Worm (Caenorhabditis elegans): ENCODE data around the gene eel-1.

eel-1 gene

ce11 chrIV:2994883-2995282, 55.0 kb downstream of the eel-1 start:
- no peak for TF ChIP-seq flt-1 (GFP tag; IDR thresholded peaks at IDR 0.05)
- TF ChIP-seq klf-2 (GFP tag; conservative IDR thresholded peaks at IDR 0.05) = no peak
- no peak for TF ChIP-seq med-1 (GFP tag; optimal IDR thresholded peaks at IDR 0.05; ENCODE audit: insufficient read depth)
- TF ChIP-seq T22C8.4 (GFP tag; IDR thresholded peaks at IDR 0.05) = no peak
- TF ChIP-seq ztf-29 (GFP tag; IDR thresholded peaks at IDR 0.05) = no peak
- TF ChIP-seq ref-1 (GFP tag; conservative IDR thresholded peaks at IDR 0.05) = no peak
- no peak for TF ChIP-seq ztf-23 (GFP tag; IDR thresholded peaks at IDR 0.05)
- no peak for TF ChIP-seq cog-1 (tag; optimal IDR thresholded peaks at IDR 0.05)
- TF ChIP-seq tab-1 (GFP tag; IDR thresholded peaks at IDR 0.05) = no peak

- TF ChIP-seq flt-1 (GFP tag; IDR thresholded peaks at IDR 0.05) (peak; percentile 50; the same call in 1 of the 2 replicates), ztf-29 (GFP tag; IDR thresholded peaks at IDR 0.05) (no peak), tab-1 (GFP tag; IDR thresholded peaks at IDR 0.05) (0 out of 2 replicates have a peak, but pooled peaks have one; percentile 35), cog-1 (tag; optimal IDR thresholded peaks at IDR 0.05) (peak; percentile 74)
Observed at ce11 chrIV:2993278-2993899, 56.5 kb downstream of the eel-1 start.

DNA sequence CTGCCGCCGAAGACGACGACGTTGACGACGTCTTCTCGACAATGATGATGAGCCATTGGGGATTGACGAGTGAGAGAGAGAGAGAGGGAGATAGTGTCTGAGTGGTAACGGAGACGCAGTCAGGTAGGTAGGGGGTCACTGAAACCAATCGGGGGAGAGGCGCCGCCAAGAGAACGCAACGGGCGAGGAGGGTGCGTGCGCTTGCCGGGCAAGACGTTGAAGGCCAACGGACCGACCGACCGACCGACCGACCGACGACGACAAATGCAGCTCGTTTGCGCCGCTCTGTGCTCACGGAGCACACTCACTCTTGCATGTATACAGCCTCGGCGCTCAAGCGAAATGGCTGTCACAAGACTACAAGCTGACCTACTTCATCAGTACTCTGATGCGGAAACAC, 59.4 kb downstream of the eel-1 start:
- 0 out of 2 replicates have a peak, but pooled peaks have one; percentile 11 for TF ChIP-seq flt-1 (GFP tag; IDR thresholded peaks at IDR 0.05)
- no peak for TF ChIP-seq cog-1 (tag; optimal IDR thresholded peaks at IDR 0.05)
- TF ChIP-seq ztf-29 (GFP tag; IDR thresholded peaks at IDR 0.05) = 0 out of 2 replicates have a peak, but pooled peaks have one; percentile 48

DNA sequence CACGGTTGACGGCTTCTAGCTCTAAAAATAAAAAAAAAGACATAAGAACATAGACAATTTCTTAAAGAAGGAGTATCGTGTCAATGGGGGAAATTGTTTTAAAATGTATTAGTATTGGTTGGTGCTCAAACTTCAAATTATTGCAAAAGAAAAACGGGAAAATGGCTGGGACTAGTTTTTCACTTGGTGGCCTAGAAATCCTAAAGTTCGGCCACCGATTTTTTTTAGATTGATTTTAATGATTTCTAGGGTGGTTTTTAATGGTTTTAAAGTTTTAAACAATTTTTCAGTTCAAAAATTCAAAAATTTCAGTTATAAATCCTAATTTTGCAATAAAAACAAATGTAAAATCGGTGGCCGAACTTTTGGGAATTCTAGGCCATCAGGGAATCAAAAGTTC, 63.2 kb downstream of the eel-1 start:
- no peak for TF ChIP-seq klf-2 (GFP tag; conservative IDR thresholded peaks at IDR 0.05)
- no peak for TF ChIP-seq flt-1 (GFP tag; IDR thresholded peaks at IDR 0.05)
- no peak for TF ChIP-seq T22C8.4 (GFP tag; IDR thresholded peaks at IDR 0.05)
- no peak for TF ChIP-seq ztf-23 (GFP tag; IDR thresholded peaks at IDR 0.05)
- no peak for TF ChIP-seq tab-1 (GFP tag; IDR thresholded peaks at IDR 0.05)
- TF ChIP-seq ref-1 (GFP tag; conservative IDR thresholded peaks at IDR 0.05) = no peak
- TF ChIP-seq cog-1 (tag; optimal IDR thresholded peaks at IDR 0.05) = no peak
- no peak for TF ChIP-seq ztf-29 (GFP tag; IDR thresholded peaks at IDR 0.05)
- TF ChIP-seq med-1 (GFP tag; optimal IDR thresholded peaks at IDR 0.05; ENCODE audit: insufficient read depth) = no peak

Data from whole organism, midembryonic.